Fruit fly (Drosophila melanogaster): ENCODE data around the gene exex.

exex gene

dm6 chr3L:7954967-7955366 is 7.0 kb downstream of the exex start (continued):
- TF ChIP-seq Adf1 (GFP tag; IDR thresholded peaks at IDR 0.05) = no peak
- no peak for TF ChIP-seq CG10543 (GFP tag; optimal IDR thresholded peaks at IDR 0.05)
- no peak for TF ChIP-seq hb (GFP tag; IDR thresholded peaks at IDR 0.05; ENCODE audit: partially characterized antibody)
- TF ChIP-seq zen2 (GFP tag; IDR thresholded peaks at IDR 0.05; ENCODE audit: partially characterized antibody) = no peak
- no peak for TF ChIP-seq CG17385 (GFP tag; optimal IDR thresholded peaks at IDR 0.05)
- TF ChIP-seq vnd (GFP tag; IDR thresholded peaks at IDR 0.05; ENCODE audit: partially characterized antibody) = no peak
- TF ChIP-seq stwl (tag; optimal IDR thresholded peaks at IDR 0.05) = no peak

- TF ChIP-seq ac (GFP tag; optimal IDR thresholded peaks at IDR 0.05) (no peak), CG30403 (GFP tag; optimal IDR thresholded peaks at IDR 0.05) (no peak), tio (GFP tag; optimal IDR thresholded peaks at IDR 0.05) (no peak), zen2 (GFP tag; IDR thresholded peaks at IDR 0.05; ENCODE audit: partially characterized antibody) (no peak), sob (GFP tag; IDR thresholded peaks at IDR 0.05) (no peak), CG8089 (GFP tag; optimal IDR thresholded peaks at IDR 0.05) (no peak), CG3163 (GFP tag; optimal IDR thresholded peaks at IDR 0.05) (no peak), PHDP (tag; optimal IDR thresholded peaks at IDR 0.05) (no peak), tup (GFP tag; optimal IDR thresholded peaks at IDR 0.05) (no peak), CG8765 (GFP tag; IDR thresholded peaks at IDR 0.05) (no peak), lbe (GFP tag; optimal IDR thresholded peaks at IDR 0.05) (no peak), Awh (GFP tag; IDR thresholded peaks at IDR 0.05) (no peak), Side (GFP tag; optimal IDR thresholded peaks at IDR 0.05) (no peak), Antp (GFP tag; optimal IDR thresholded peaks at IDR 0.05) (no peak), NfI (GFP tag; optimal IDR thresholded peaks at IDR 0.05) (no peak), luna (GFP tag; optimal IDR thresholded peaks at IDR 0.05) (no peak), Asciz (GFP tag; optimal IDR thresholded peaks at IDR 0.05) (no peak), CG42726 (GFP tag; IDR thresholded peaks at IDR 0.05; ENCODE audit: partially characterized antibody) (no peak), CG12236 (GFP tag; optimal IDR thresholded peaks at IDR 0.05) (no peak), bsh (GFP tag; optimal IDR thresholded peaks at IDR 0.05) (no peak), CG11695 (GFP tag; IDR thresholded peaks at IDR 0.05) (no peak), psq (GFP tag; optimal IDR thresholded peaks at IDR 0.05) (no peak), Abd-B (GFP tag; optimal IDR thresholded peaks at IDR 0.05) (no peak), gro (GFP tag; optimal IDR thresholded peaks at IDR 0.05) (no peak), Xrp1 (GFP tag; IDR thresholded peaks at IDR 0.05) (peak; percentile 29; the same call in 1 of the 2 replicates), CG6689 (GFP tag; IDR thresholded peaks at IDR 0.05) (no peak), hb (GFP tag; IDR thresholded peaks at IDR 0.05; ENCODE audit: partially characterized antibody) (no peak), CG13287 (GFP tag; IDR thresholded peaks at IDR 0.05; ENCODE audit: partially characterized antibody) (no peak), klu (GFP tag; IDR thresholded peaks at IDR 0.05) (no peak), ewg (GFP tag; optimal IDR thresholded peaks at IDR 0.05) (no peak), CG6272 (GFP tag; IDR thresholded peaks at IDR 0.05) (no peak), pnt (GFP tag; optimal IDR thresholded peaks at IDR 0.05) (no peak), lov (optimal IDR thresholded peaks at IDR 0.05) (no peak), lov (GFP tag; IDR thresholded peaks at IDR 0.05) (no peak), CG2678 (tag; optimal IDR thresholded peaks at IDR 0.05) (no peak), E2f1 (GFP tag; IDR thresholded peaks at IDR 0.05) (no peak), Meics (GFP tag; optimal IDR thresholded peaks at IDR 0.05) (no peak), CG31441 (GFP tag; IDR thresholded peaks at IDR 0.05) (0 out of 2 replicates have a peak, but pooled peaks have one; percentile 17), CG10321 (GFP tag; IDR thresholded peaks at IDR 0.05) (no peak), CG17912 (GFP tag; optimal IDR thresholded peaks at IDR 0.05) (no peak), disco-r (GFP tag; optimal IDR thresholded peaks at IDR 0.05) (no peak), CG13123 (GFP tag; optimal IDR thresholded peaks at IDR 0.05) (no peak), CG8290 (GFP tag; optimal IDR thresholded peaks at IDR 0.05) (no peak), CG8290 (tag; optimal IDR thresholded peaks at IDR 0.05) (no peak), CG12155 (GFP tag; optimal IDR thresholded peaks at IDR 0.05) (no peak), CG12219 (GFP tag; optimal IDR thresholded peaks at IDR 0.05) (no peak)
These were observed 8.7 kb downstream of the exex start for dm6 chr3L:7956718-7957117.

Data from whole organism, embryonic.